Worm (Caenorhabditis elegans) whole organism, young adult: ENCODE results near the gene ZK809.9.

ENCODE experiments used
- F49E8.2 ChIP-seq: sonication (generic microtip); optimal IDR thresholded peaks from 3 replicates; lab custom pipeline; 2017; ENCODE audit warnings: missing genetic modification characterization, mild to moderate bottlenecking, missing compliant biosample characterization, antibody characterized with exemption, moderate library complexity; ENCODE audit not compliant: insufficient read depth
- K11D2.4 ChIP-seq: fragments of 200-800 bp; sonication (Bioruptor generic); IDR thresholded peaks from 2 replicates; pipeline ENCODE4 v1.3.6; 2022; ENCODE audit warnings: missing genetic modification reagents, missing genetic modification characterization, missing compliant biosample characterization
- akir-1 ChIP-seq: fragments of 200-800 bp; sonication (Bioruptor generic); optimal IDR thresholded peaks from 2 replicates; lab custom pipeline; 2018; ENCODE audit warnings: mild to moderate bottlenecking, missing genetic modification characterization, moderate library complexity, missing compliant biosample characterization
- ama-1 ChIP-seq, 3 experiments: fragments of 150-350 bp in 1 of 3; sonication (generic microtip) in 2 of 3; optimal IDR thresholded peaks; 2 replicates each; lab custom pipeline; 2014 to 2018; ENCODE audit warnings: missing biosample characterization in 2 of 3, missing genetic modification characterization in 2 of 3, missing genetic modification reagents in 2 of 3
- aptf-3 ChIP-seq: fragments of 200-800 bp; sonication (Bioruptor generic); IDR thresholded peaks from 2 replicates; pipeline ENCODE4 v1.3.6; 2022; ENCODE audit warnings: missing genetic modification characterization, missing compliant biosample characterization
- ceh-27 ChIP-seq: fragments of 200-800 bp; sonication (Bioruptor generic); optimal IDR thresholded peaks from 2 replicates; lab custom pipeline; 2018; ENCODE audit warnings: mild to moderate bottlenecking, missing genetic modification characterization, moderate library complexity, missing compliant biosample characterization
- dox-1 ChIP-seq: fragments of 200-800 bp; sonication (Bioruptor generic); IDR thresholded peaks from 2 replicates; pipeline ENCODE4 v1.3.6; 2022; ENCODE audit warnings: missing genetic modification reagents, missing genetic modification characterization, missing compliant biosample characterization
- hmg-20 ChIP-seq: fragments of 200-800 bp; sonication (Bioruptor generic); IDR thresholded peaks from 2 replicates; pipeline ENCODE4 v1.3.6; 2022; ENCODE audit warnings: missing genetic modification reagents, missing genetic modification characterization, missing compliant biosample characterization
- lin-26 ChIP-seq: fragments of 200-800 bp; sonication (Bioruptor generic); IDR thresholded peaks from 2 replicates; pipeline ENCODE4 v1.3.6; 2022; ENCODE audit warnings: missing genetic modification reagents, missing genetic modification characterization, missing compliant biosample characterization
- lin-35 ChIP-seq, 3 experiments: fragments of 150-350 bp in 2 of 3; sonication (generic microtip) in 1 of 3; optimal IDR thresholded peaks; 2 replicates each; lab custom pipeline; 2014 to 2018; ENCODE audit warnings: missing biosample characterization in 3 of 3, missing genetic modification characterization in 3 of 3, missing genetic modification reagents in 3 of 3
- madf-10 ChIP-seq: sonication (generic microtip); optimal IDR thresholded peaks from 2 replicates; lab custom pipeline; 2016; ENCODE audit warnings: mild to moderate bottlenecking, missing genetic modification characterization, missing compliant biosample characterization
- nhr-179 ChIP-seq: sonication (generic microtip); optimal IDR thresholded peaks from 2 replicates; lab custom pipeline; 2016; ENCODE audit warnings: mild to moderate bottlenecking, missing genetic modification characterization, missing compliant biosample characterization
- unc-130 ChIP-seq: sonication (generic microtip); optimal IDR thresholded peaks from 2 replicates; lab custom pipeline; 2016; ENCODE audit warnings: missing genetic modification reagents, missing genetic modification characterization, missing compliant biosample characterization

DNA sequence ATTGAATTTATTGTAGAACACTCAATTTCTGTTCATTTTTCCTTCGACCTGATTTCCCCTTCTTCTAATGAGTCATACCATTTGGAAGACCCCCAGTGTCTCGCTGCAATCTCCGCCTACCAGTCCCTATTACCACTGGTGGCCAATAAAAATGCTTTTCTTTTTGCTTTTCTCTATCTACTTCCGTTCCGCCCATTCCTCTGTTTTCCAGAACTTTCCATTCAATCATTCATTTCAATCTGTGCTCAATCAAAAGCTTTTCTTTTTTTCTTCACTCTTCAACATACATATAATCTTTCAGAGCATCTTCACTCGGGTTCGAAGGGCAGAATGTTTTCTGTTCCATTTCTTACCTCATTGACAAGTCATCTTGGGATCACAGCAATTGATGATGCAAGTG, 8.4 kb downstream of the ZK809.9 start, which contains the start of gene inx-8:
- TF ChIP-seq nhr-179 (tag; lab: Kevin White, UChicago): no peak
- no peak for TF ChIP-seq hmg-20 (GFP tag; lab: Robert Waterston, UW)
- no peak for TF ChIP-seq lin-26 (GFP tag; lab: Robert Waterston, UW)
- no peak for TF ChIP-seq F49E8.2
- no peak for TF ChIP-seq madf-10
- TF ChIP-seq aptf-3 (GFP tag; lab: Robert Waterston, UW): no peak
- TF ChIP-seq lin-35 (GFP tag; optimal IDR thresholded peaks at IDR 0.05; lab: Kevin White, UChicago): no peak
- no peak for TF ChIP-seq ceh-27
- TF ChIP-seq K11D2.4 (GFP tag; lab: Robert Waterston, UW): no peak
- TF ChIP-seq akir-1: no peak
- TF ChIP-seq ama-1 (optimal IDR thresholded peaks at IDR 0.05; lab: Kevin White, UChicago): no peak
- TF ChIP-seq ama-1 (GFP tag; optimal IDR thresholded peaks at IDR 0.05; lab: Kevin White, UChicago): no peak
- no peak for TF ChIP-seq dox-1
- TF ChIP-seq unc-130 (GFP tag; lab: Kevin White, UChicago): no peak
